Fruit fly (Drosophila melanogaster) whole organism, prepupa: Measurements from ENCODE around the gene CG15530.

Experiments used
- CG10669 ChIP-seq: fragments of 200-800 bp; sonication (Bioruptor generic); optimal IDR thresholded peaks from 3 replicates; lab custom pipeline; 2018; ENCODE audit warnings: missing biosample characterization, mild to moderate bottlenecking, missing genetic modification characterization, moderate library complexity
- CG16779 ChIP-seq: fragments of 200-800 bp; sonication (Bioruptor generic); optimal IDR thresholded peaks from 3 replicates; lab custom pipeline; 2017; ENCODE audit warnings: missing biosample characterization, mild to moderate bottlenecking, missing genetic modification characterization
- CG4318 ChIP-seq: fragments of 200-800 bp; sonication (Bioruptor generic); optimal IDR thresholded peaks from 3 replicates; lab custom pipeline; 2017; ENCODE audit warnings: missing biosample characterization, mild to moderate bottlenecking, missing genetic modification characterization
- CG6808 ChIP-seq: fragments of 200-800 bp; sonication (Bioruptor generic); optimal IDR thresholded peaks from 3 replicates; lab custom pipeline; 2017; ENCODE audit warnings: missing biosample characterization, missing genetic modification characterization, mild to moderate bottlenecking, moderate library complexity, missing genetic modification reagents
- CG6854 ChIP-seq: fragments of 200-800 bp; sonication (Bioruptor generic); optimal IDR thresholded peaks from 2 replicates; lab custom pipeline; 2017; ENCODE audit warnings: missing biosample characterization, mild to moderate bottlenecking, missing genetic modification characterization
- CG8119 ChIP-seq: fragments of 200-800 bp; sonication (Bioruptor generic); IDR thresholded peaks from 3 replicates; pipeline ENCODE4 v1.3.6; 2022; ENCODE audit warnings: missing biosample characterization, missing genetic modification characterization
- Eip93F ChIP-seq: fragments of 200-800 bp; sonication (Bioruptor generic); optimal IDR thresholded peaks from 2 replicates; lab custom pipeline; 2016; ENCODE audit warnings: missing biosample characterization, mild to moderate bottlenecking, missing genetic modification characterization
- Ets96B ChIP-seq: fragments of 200-800 bp; optimal IDR thresholded peaks from 2 replicates; lab custom pipeline; 2019; ENCODE audit warnings: missing biosample characterization, mild to moderate bottlenecking, missing genetic modification characterization, moderate library complexity
- Gug ChIP-seq: fragments of 200-800 bp; sonication (Bioruptor generic); IDR thresholded peaks from 2 replicates; pipeline ENCODE4 v1.3.6; 2022; ENCODE audit warnings: missing biosample characterization, missing genetic modification characterization
- Smox ChIP-seq: fragments of 200-800 bp; sonication (Bioruptor generic); optimal IDR thresholded peaks from 3 replicates; lab custom pipeline; 2016; ENCODE audit warnings: missing biosample characterization, missing genetic modification characterization
- Sox15 ChIP-seq: fragments of 200-800 bp; sonication (Bioruptor generic); optimal IDR thresholded peaks from 3 replicates; lab custom pipeline; 2016; ENCODE audit warnings: missing biosample characterization, missing genetic modification characterization
- net ChIP-seq: fragments of 200-800 bp; sonication (Bioruptor generic); optimal IDR thresholded peaks from 3 replicates; lab custom pipeline; 2016; ENCODE audit warnings: missing biosample characterization, missing genetic modification characterization
- ss ChIP-seq, 2 experiments: fragments of 200-800 bp; sonication (Bioruptor generic); optimal IDR thresholded peaks; 2 replicates in 1 of 2; 3 replicates in 1 of 2; lab custom pipeline; 2017 to 2018; ENCODE audit warnings: mild to moderate bottlenecking in 2 of 2, missing biosample characterization in 2 of 2, missing genetic modification characterization in 2 of 2, moderate library complexity in 1 of 2

dm6 chr3R:30189398-30189797 is 11.7 kb downstream of the CG15530 start:
- TF ChIP-seq net (no peak), Ets96B (no peak), CG16779 (no peak), Sox15 (GFP tag; lab: Kevin White, UChicago) (no peak), Smox (GFP tag; lab: Kevin White, UChicago) (no peak), CG6854 (GFP tag; lab: Kevin White, UChicago) (no peak), Gug (GFP tag; lab: Robert Waterston, UW) (no peak), CG10669 (GFP tag; lab: Kevin White, UChicago) (no peak), Eip93F (no peak), ss (GFP tag; optimal IDR thresholded peaks at IDR 0.05; lab: Kevin White, UChicago) (no peak), CG4318 (GFP tag; lab: Kevin White, UChicago) (no peak), CG8119 (GFP tag; lab: Robert Waterston, UW) (no peak), CG6808 (no peak)
